Worm (Caenorhabditis elegans) whole organism, young adult: ENCODE data around the gene C18D4.12.

Source experiments
- B0019.2 ChIP-seq: fragments of 200-800 bp; sonication (Bioruptor generic); conservative IDR thresholded peaks from 2 replicates; pipeline ENCODE4 v1.3.6; 2022; ENCODE audit warnings: missing genetic modification reagents, missing genetic modification characterization, missing compliant biosample characterization
- B0035.1 ChIP-seq: sonication (generic microtip); optimal IDR thresholded peaks from 2 replicates; lab custom pipeline; 2016; ENCODE audit warnings: missing genetic modification characterization, mild to moderate bottlenecking, missing compliant biosample characterization, missing genotype, missing genetic modification reagents
- B0261.1 ChIP-seq: sonication (generic microtip); optimal IDR thresholded peaks from 2 replicates; lab custom pipeline; 2016; ENCODE audit warnings: mild to moderate bottlenecking, missing genetic modification characterization, moderate library complexity, missing compliant biosample characterization
- D2030.7 ChIP-seq: fragments of 200-800 bp; sonication (Bioruptor generic); IDR thresholded peaks from 2 replicates; pipeline ENCODE4 v1.3.6; 2022; ENCODE audit warnings: missing genetic modification reagents, missing genetic modification characterization, missing compliant biosample characterization
- F23B12.7 ChIP-seq: sonication (generic microtip); optimal IDR thresholded peaks from 2 replicates; lab custom pipeline; 2017; ENCODE audit warnings: missing genetic modification characterization, mild to moderate bottlenecking, missing compliant biosample characterization, antibody characterized with exemption, moderate library complexity; ENCODE audit not compliant: insufficient read depth
- F37B4.10 ChIP-seq: fragments of 200-800 bp; sonication (Bioruptor generic); IDR thresholded peaks from 2 replicates; pipeline ENCODE4 v1.3.6; 2022; ENCODE audit warnings: missing genetic modification characterization, missing compliant biosample characterization
- F57A8.1 ChIP-seq: fragments of 200-800 bp; sonication (Bioruptor generic); optimal IDR thresholded peaks from 2 replicates; lab custom pipeline; 2018; ENCODE audit warnings: mild to moderate bottlenecking, missing genetic modification characterization, moderate library complexity, missing compliant biosample characterization
- T26A5.8 ChIP-seq: sonication (generic microtip); optimal IDR thresholded peaks from 2 replicates; lab custom pipeline; 2016; ENCODE audit warnings: missing genetic modification characterization, missing compliant biosample characterization
- Y79H2A.3 ChIP-seq: fragments of 200-800 bp; sonication (Bioruptor generic); conservative IDR thresholded peaks from 2 replicates; pipeline ENCODE4 v1.3.6; 2022; ENCODE audit warnings: missing genetic modification reagents, missing genetic modification characterization, missing compliant biosample characterization
- akir-1 ChIP-seq: fragments of 200-800 bp; sonication (Bioruptor generic); optimal IDR thresholded peaks from 2 replicates; lab custom pipeline; 2018; ENCODE audit warnings: mild to moderate bottlenecking, missing genetic modification characterization, moderate library complexity, missing compliant biosample characterization
- attf-5 ChIP-seq: fragments of 200-800 bp; sonication (Bioruptor generic); optimal IDR thresholded peaks from 2 replicates; lab custom pipeline; 2018; ENCODE audit warnings: mild to moderate bottlenecking, missing genetic modification characterization, missing compliant biosample characterization
- attf-6 ChIP-seq: fragments of 200-800 bp; sonication (Bioruptor generic); IDR thresholded peaks from 2 replicates; pipeline ENCODE4 v1.3.6; 2022; ENCODE audit warnings: missing genetic modification reagents, missing genetic modification characterization, missing compliant biosample characterization
- bed-1 ChIP-seq: fragments of 200-800 bp; sonication (Bioruptor generic); IDR thresholded peaks from 2 replicates; pipeline ENCODE4 v1.3.6; 2022; ENCODE audit warnings: missing genetic modification reagents, missing genetic modification characterization, missing compliant biosample characterization
- die-1 ChIP-seq: sonication (generic microtip); optimal IDR thresholded peaks from 2 replicates; lab custom pipeline; 2016; ENCODE audit warnings: missing genotype, mild to moderate bottlenecking, missing genetic modification characterization, missing compliant biosample characterization
- dpff-1 ChIP-seq: sonication (generic microtip); optimal IDR thresholded peaks from 2 replicates; lab custom pipeline; 2017; ENCODE audit warnings: mild to moderate bottlenecking, missing genetic modification characterization, missing compliant biosample characterization
- efl-1 ChIP-seq: fragments of 150-350 bp; optimal IDR thresholded peaks from 2 replicates; lab custom pipeline; 2014; ENCODE audit warnings: missing biosample characterization, missing genetic modification reagents, missing genetic modification characterization
- egl-18 ChIP-seq: fragments of 200-800 bp; sonication (Bioruptor generic); IDR thresholded peaks from 2 replicates; pipeline ENCODE4 v1.3.6; 2022; ENCODE audit warnings: missing genetic modification reagents, missing genetic modification characterization, missing compliant biosample characterization
- ets-4 ChIP-seq: fragments of 200-800 bp; sonication (Bioruptor generic); optimal IDR thresholded peaks from 2 replicates; lab custom pipeline; 2018; ENCODE audit warnings: mild to moderate bottlenecking, missing genetic modification characterization, missing compliant biosample characterization
- him-1 ChIP-seq: sonication (generic microtip); optimal IDR thresholded peaks from 2 replicates; lab custom pipeline; 2016; ENCODE audit warnings: missing genotype, missing genetic modification reagents, missing genetic modification characterization, missing compliant biosample characterization
- hmg-1.2 ChIP-seq: fragments of 200-800 bp; sonication (Bioruptor generic); IDR thresholded peaks from 2 replicates; pipeline ENCODE4 v1.3.6; 2022; ENCODE audit warnings: missing genetic modification reagents, missing genetic modification characterization, missing compliant biosample characterization
- hmg-20 ChIP-seq: fragments of 200-800 bp; sonication (Bioruptor generic); IDR thresholded peaks from 2 replicates; pipeline ENCODE4 v1.3.6; 2022; ENCODE audit warnings: missing genetic modification reagents, missing genetic modification characterization, missing compliant biosample characterization
- hrde-1 ChIP-seq: sonication (generic microtip); optimal IDR thresholded peaks from 2 replicates; lab custom pipeline; 2016; ENCODE audit warnings: missing genetic modification characterization, mild to moderate bottlenecking, missing compliant biosample characterization, moderate library complexity, missing genotype, missing genetic modification reagents, borderline replicate concordance
- lag-1 ChIP-seq: fragments of 200-800 bp; sonication (Bioruptor generic); IDR thresholded peaks from 2 replicates; pipeline ENCODE4 v1.3.6; 2022; ENCODE audit warnings: missing genetic modification reagents, missing genetic modification characterization, missing compliant biosample characterization
- let-526 ChIP-seq: fragments of 200-800 bp; sonication (Bioruptor generic); IDR thresholded peaks from 2 replicates; pipeline ENCODE4 v1.3.6; 2022; ENCODE audit warnings: missing genetic modification reagents, missing genetic modification characterization, missing compliant biosample characterization
- let-607 ChIP-seq, 2 experiments: fragments of 200-800 bp in 1 of 2; sonication (Bioruptor generic) in 1 of 2; sonication (generic microtip) in 1 of 2; optimal IDR thresholded peaks; 2 replicates each; lab custom pipeline; 2016 to 2018; ENCODE audit warnings: mild to moderate bottlenecking in 2 of 2, missing compliant biosample characterization in 2 of 2, missing genetic modification characterization in 2 of 2, moderate library complexity in 2 of 2, missing genotype in 1 of 2
- lin-26 ChIP-seq: fragments of 200-800 bp; sonication (Bioruptor generic); IDR thresholded peaks from 2 replicates; pipeline ENCODE4 v1.3.6; 2022; ENCODE audit warnings: missing genetic modification reagents, missing genetic modification characterization, missing compliant biosample characterization
- madf-3 ChIP-seq: fragments of 200-800 bp; sonication (Bioruptor generic); IDR thresholded peaks from 2 replicates; pipeline ENCODE4 v1.3.6; 2022; ENCODE audit warnings: missing genetic modification reagents, missing genetic modification characterization, missing compliant biosample characterization
- madf-6 ChIP-seq: fragments of 200-800 bp; sonication (Bioruptor generic); IDR thresholded peaks from 2 replicates; pipeline ENCODE4 v1.3.6; 2022; ENCODE audit warnings: missing genetic modification reagents, missing genetic modification characterization, missing compliant biosample characterization
- mcd-1 ChIP-seq: fragments of 200-800 bp; sonication (Bioruptor generic); IDR thresholded peaks from 2 replicates; pipeline ENCODE4 v1.3.6; 2022; ENCODE audit warnings: missing genetic modification reagents, missing genetic modification characterization, missing compliant biosample characterization
- mxl-1 ChIP-seq: sonication (generic microtip); optimal IDR thresholded peaks from 2 replicates; lab custom pipeline; 2016; ENCODE audit warnings: missing genetic modification characterization, missing compliant biosample characterization
- nfya-1 ChIP-seq: sonication (generic microtip); optimal IDR thresholded peaks from 2 replicates; lab custom pipeline; 2017; ENCODE audit warnings: antibody characterized with exemption, missing compliant biosample characterization, missing genetic modification characterization, borderline replicate concordance; ENCODE audit not compliant: insufficient read depth
- nfya-2 ChIP-seq: fragments of 200-800 bp; sonication (Bioruptor generic); IDR thresholded peaks from 2 replicates; pipeline ENCODE4 v1.3.6; 2022; ENCODE audit warnings: missing genetic modification reagents, missing genetic modification characterization, missing compliant biosample characterization
- rcor-1 ChIP-seq: fragments of 200-800 bp; sonication (Bioruptor generic); IDR thresholded peaks from 2 replicates; pipeline ENCODE4 v1.3.6; 2022; ENCODE audit warnings: missing genetic modification reagents, missing genetic modification characterization, missing compliant biosample characterization
- rpc-1 ChIP-seq, 2 experiments: fragments of 150-350 bp in 1 of 2; sonication (generic microtip) in 1 of 2; optimal IDR thresholded peaks; 2 replicates each; lab custom pipeline; 2014 to 2018; ENCODE audit warnings: missing biosample characterization in 1 of 2, missing genetic modification characterization in 1 of 2, missing genetic modification reagents in 1 of 2, missing genotype in 1 of 2
- sea-2 ChIP-seq: fragments of 200-800 bp; sonication (Bioruptor generic); IDR thresholded peaks from 2 replicates; pipeline ENCODE4 v1.3.6; 2022; ENCODE audit warnings: missing genetic modification characterization, missing compliant biosample characterization
- snpc-1.1 ChIP-seq: sonication (generic microtip); optimal IDR thresholded peaks from 2 replicates; lab custom pipeline; 2017; ENCODE audit warnings: missing genetic modification characterization, mild to moderate bottlenecking, missing compliant biosample characterization, antibody characterized with exemption, moderate library complexity, missing genotype, missing genetic modification reagents; ENCODE audit not compliant: insufficient read depth
- tbp1 ChIP-seq: fragments of 200-800 bp; sonication (Bioruptor generic); optimal IDR thresholded peaks from 2 replicates; lab custom pipeline; 2018; ENCODE audit warnings: mild to moderate bottlenecking, missing genetic modification characterization, missing compliant biosample characterization
- unc-130 ChIP-seq: sonication (generic microtip); optimal IDR thresholded peaks from 2 replicates; lab custom pipeline; 2016; ENCODE audit warnings: missing genetic modification reagents, missing genetic modification characterization, missing compliant biosample characterization
- zfh-2 ChIP-seq: fragments of 200-800 bp; sonication (Bioruptor generic); conservative IDR thresholded peaks from 2 replicates; pipeline ENCODE4 v1.3.6; 2022; ENCODE audit warnings: missing genetic modification reagents, missing genetic modification characterization, missing compliant biosample characterization
- ztf-18 ChIP-seq: sonication (generic microtip); optimal IDR thresholded peaks from 2 replicates; lab custom pipeline; 2016; ENCODE audit warnings: missing genotype, mild to moderate bottlenecking, missing genetic modification characterization, missing compliant biosample characterization
- ztf-22 ChIP-seq: fragments of 200-800 bp; sonication (Bioruptor generic); optimal IDR thresholded peaks from 2 replicates; lab custom pipeline; 2018; ENCODE audit warnings: mild to moderate bottlenecking, missing genetic modification characterization, moderate library complexity, missing compliant biosample characterization
- ztf-25 ChIP-seq: fragments of 200-800 bp; sonication (Bioruptor generic); IDR thresholded peaks from 2 replicates; pipeline ENCODE4 v1.3.6; 2022; ENCODE audit warnings: missing genetic modification reagents, missing genetic modification characterization, missing compliant biosample characterization
- ztf-26 ChIP-seq: sonication (generic microtip); optimal IDR thresholded peaks from 2 replicates; lab custom pipeline; 2017; ENCODE audit warnings: missing genetic modification characterization, missing compliant biosample characterization

C18D4.12 gene

ce11 chrV:17531410-17531809, 1.0 kb upstream of the C18D4.12 start, which contains the start of gene C18D4.4:
C18D4.4 (minus strand) TSS chrV:17531510.
- TF ChIP-seq nfya-2 (GFP tag; lab: Robert Waterston, UW) (no peak), mcd-1 (no peak), dpff-1 (tag; lab: Kevin White, UChicago) (no peak), him-1 (no peak), F37B4.10 (GFP tag; lab: Robert Waterston, UW) (no peak), bed-1 (no peak), Y79H2A.3 (no peak), rpc-1 (optimal IDR thresholded peaks at IDR 0.05; lab: Kevin White, UChicago) (no peak), rpc-1 (tag; optimal IDR thresholded peaks at IDR 0.05; lab: Kevin White, UChicago) (no peak), snpc-1.1 (tag; lab: Kevin White, UChicago) (no peak), hmg-20 (GFP tag; lab: Robert Waterston, UW) (no peak), let-526 (GFP tag; lab: Robert Waterston, UW) (no peak), lag-1 (GFP tag; lab: Robert Waterston, UW) (no peak), D2030.7 (no peak), hmg-1.2 (no peak), B0019.2 (no peak), ztf-22 (GFP tag; lab: Kevin White, UChicago) (no peak)

ce11 chrV:17527729-17528128, 2.7 kb downstream of the C18D4.12 start, which contains the start of gene srz-90:
srz-90 (plus strand) TSS chrV:17528029.
- no peak for TF ChIP-seq sea-2 (GFP tag; lab: Robert Waterston, UW)
- no peak for TF ChIP-seq let-526 (GFP tag; lab: Robert Waterston, UW)
- no peak for TF ChIP-seq mxl-1 (tag; lab: Kevin White, UChicago)
- TF ChIP-seq F57A8.1, result no peak
- no peak for TF ChIP-seq unc-130
- no peak for TF ChIP-seq die-1 (tag; lab: Kevin White, UChicago)
- TF ChIP-seq B0035.1, result no peak
- no peak for TF ChIP-seq rcor-1

- no peak for TF ChIP-seq attf-6 (GFP tag; lab: Robert Waterston, UW)
- TF ChIP-seq attf-5 (GFP tag; lab: Kevin White, UChicago), result no peak
- TF ChIP-seq unc-130, result no peak
- no peak for TF ChIP-seq ets-4 (GFP tag; lab: Kevin White, UChicago)
- no peak for TF ChIP-seq B0035.1
- TF ChIP-seq nfya-1 (tag; lab: Kevin White, UChicago), result no peak
- no peak for TF ChIP-seq egl-18 (GFP tag; lab: Robert Waterston, UW)
- no peak for TF ChIP-seq T26A5.8
- TF ChIP-seq bed-1, result no peak
- TF ChIP-seq ztf-26 (tag; lab: Kevin White, UChicago), result no peak
- no peak for TF ChIP-seq let-607 (tag; optimal IDR thresholded peaks at IDR 0.05; lab: Kevin White, UChicago)
- TF ChIP-seq efl-1 (GFP tag; lab: Kevin White, UChicago), result no peak
These were observed 9.7 kb downstream of the C18D4.12 start, which contains the start of gene fbxa-136 for ce11 chrV:17520735-17521134. fbxa-136 (plus strand) TSS chrV:17521035.

DNA sequence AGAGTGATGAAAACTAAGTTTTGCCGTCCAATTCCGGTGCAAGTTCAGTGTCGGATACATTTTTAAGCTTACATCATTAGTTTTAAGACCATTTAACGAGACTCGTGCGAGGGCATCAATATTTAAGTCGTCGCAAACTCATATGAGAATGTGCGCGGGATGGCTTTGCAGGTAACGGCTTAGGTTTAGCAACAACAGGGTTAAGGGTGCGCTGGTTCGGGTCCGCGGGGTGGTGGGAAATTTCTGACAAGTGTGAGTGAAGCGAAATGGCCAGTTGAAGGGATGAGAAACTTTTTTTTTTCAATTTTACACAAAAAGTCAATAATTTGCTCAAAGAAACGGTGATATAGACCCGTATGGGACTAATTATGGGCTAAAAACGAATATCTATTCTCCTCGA, 16.6 kb downstream of the C18D4.12 start:
- TF ChIP-seq tbp1 (GFP tag; lab: Kevin White, UChicago), result peak; percentile 73
- TF ChIP-seq madf-3 (GFP tag; lab: Robert Waterston, UW), result no peak
- TF ChIP-seq attf-6 (GFP tag; lab: Robert Waterston, UW), result peak; percentile 67; the same call in 1 of the 2 replicates
- TF ChIP-seq F23B12.7 (tag; lab: Kevin White, UChicago), result no peak
- no peak for TF ChIP-seq zfh-2 (GFP tag; lab: Robert Waterston, UW)
- TF ChIP-seq nfya-2 (GFP tag; lab: Robert Waterston, UW), result no peak
- peak; percentile 50 for TF ChIP-seq hrde-1 (tag; lab: Kevin White, UChicago)
- TF ChIP-seq madf-6 (GFP tag; lab: Robert Waterston, UW), result 0 out of 2 replicates have a peak, but pooled peaks have one; percentile 27
- TF ChIP-seq rpc-1 (optimal IDR thresholded peaks at IDR 0.05; lab: Kevin White, UChicago), result peak; percentile 47
- TF ChIP-seq rpc-1 (tag; optimal IDR thresholded peaks at IDR 0.05; lab: Kevin White, UChicago), result peak; percentile 79
- peak; percentile 25 for TF ChIP-seq ztf-18 (tag; lab: Kevin White, UChicago)
- no peak for TF ChIP-seq akir-1
- peak; percentile 64; the same call in 1 of the 2 replicates for TF ChIP-seq lin-26 (GFP tag; lab: Robert Waterston, UW)
- TF ChIP-seq B0261.1 (tag; lab: Kevin White, UChicago), result peak; percentile 44
- no peak for TF ChIP-seq B0035.1
- TF ChIP-seq ztf-25 (GFP tag; lab: Robert Waterston, UW), result 0 out of 2 replicates have a peak, but pooled peaks have one; percentile 50
